Fruit fly (Drosophila melanogaster) whole organism, embryonic: ENCODE measurements around the gene Nrx-IV.

Experiments
- Asciz ChIP-seq: fragments of 200-800 bp; sonication (Bioruptor generic); optimal IDR thresholded peaks from 2 replicates; lab custom pipeline; 2017; ENCODE audit warnings: missing biosample characterization, mild to moderate bottlenecking, missing genetic modification characterization, missing genetic modification reagents
- Atf-2 ChIP-seq: fragments of 200-800 bp; sonication (Bioruptor generic); optimal IDR thresholded peaks from 2 replicates; lab custom pipeline; 2016; ENCODE audit warnings: missing biosample characterization, missing genetic modification characterization
- CG18476 ChIP-seq: fragments of 200-800 bp; sonication (Bioruptor generic); optimal IDR thresholded peaks from 2 replicates; lab custom pipeline; 2016; ENCODE audit warnings: missing biosample characterization, mild to moderate bottlenecking, missing genetic modification characterization
- Dfd ChIP-seq, 2 experiments: fragments of >200 bp; optimal IDR thresholded peaks; 2 replicates each; lab custom pipeline; 2017; ENCODE audit warnings: missing biosample characterization in 2 of 2, missing genetic modification characterization in 2 of 2
- caup ChIP-seq: fragments of 200-800 bp; sonication (Bioruptor generic); optimal IDR thresholded peaks from 3 replicates; lab custom pipeline; 2017; ENCODE audit warnings: missing biosample characterization, mild to moderate bottlenecking, missing genetic modification characterization, moderate library complexity; ENCODE audit not compliant: severe bottlenecking
- dysf ChIP-seq: fragments of 200-800 bp; sonication (Bioruptor generic); IDR thresholded peaks from 3 replicates; pipeline ENCODE4 v1.3.6; 2022; ENCODE audit warnings: missing biosample characterization, missing genetic modification characterization
- emc ChIP-seq: fragments of 200-800 bp; sonication (Bioruptor generic); optimal IDR thresholded peaks from 2 replicates; lab custom pipeline; 2016; ENCODE audit warnings: missing biosample characterization, missing genetic modification characterization
- fd64A ChIP-seq: fragments of 200-800 bp; sonication (Bioruptor generic); optimal IDR thresholded peaks from 3 replicates; lab custom pipeline; 2018; ENCODE audit warnings: missing biosample characterization, mild to moderate bottlenecking, missing genetic modification characterization
- gcm ChIP-seq: fragments of 200-800 bp; sonication (Bioruptor generic); optimal IDR thresholded peaks from 2 replicates; lab custom pipeline; 2019; ENCODE audit warnings: missing biosample characterization, mild to moderate bottlenecking, missing genetic modification characterization, moderate library complexity
- hbn ChIP-seq: fragments of 200-800 bp; sonication (Bioruptor generic); IDR thresholded peaks from 2 replicates; pipeline ENCODE4 v1.3.6; 2022; ENCODE audit warnings: missing biosample characterization, missing genetic modification characterization; ENCODE audit not compliant: partially characterized antibody
- insv ChIP-seq, 2 experiments: fragments of 200-800 bp; sonication (Bioruptor generic); optimal IDR thresholded peaks; 3 replicates each; lab custom pipeline; 2016 to 2018; ENCODE audit warnings: missing biosample characterization in 2 of 2, missing genetic modification characterization in 2 of 2
- vnd ChIP-seq: fragments of 200-800 bp; sonication (Bioruptor generic); IDR thresholded peaks from 3 replicates; pipeline ENCODE4 v1.3.6; 2022; ENCODE audit warnings: missing biosample characterization, missing genetic modification characterization; ENCODE audit not compliant: partially characterized antibody

DNA sequence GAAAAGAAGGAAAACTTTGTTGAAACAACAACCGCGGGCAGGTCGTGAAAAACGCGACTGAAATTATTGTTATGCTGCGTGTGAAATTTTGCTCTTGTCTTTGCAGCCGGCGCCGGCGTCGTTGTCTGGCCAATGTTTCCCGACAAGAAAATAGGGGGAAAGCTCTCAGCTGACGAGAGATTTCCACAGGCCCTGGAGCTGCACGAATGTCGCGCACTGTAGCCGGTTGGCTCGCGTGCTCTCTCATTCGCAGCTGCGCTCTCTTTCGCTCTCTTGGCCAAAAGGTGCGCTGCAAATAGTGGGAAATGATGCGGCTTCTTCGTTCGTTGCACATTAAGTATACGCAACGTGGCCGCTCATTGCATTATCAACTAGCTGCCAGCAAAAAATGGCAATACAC, 17.4 kb downstream of the Nrx-IV start, which contains the start of gene CG9760:
- TF ChIP-seq hbn (GFP tag; lab: Robert Waterston, UW) (no peak), Atf-2 (GFP tag; lab: Kevin White, UChicago) (no peak), caup (no peak), gcm (GFP tag; lab: Kevin White, UChicago) (no peak), CG18476 (GFP tag; lab: Kevin White, UChicago) (no peak), fd64A (no peak), dysf (GFP tag; lab: Robert Waterston, UW) (peak; percentile 56; the same call in 2 of the 3 replicates), Asciz (no peak), Dfd (GFP tag; optimal IDR thresholded peaks at IDR 0.05; lab: Kevin White, UChicago) (no peak), emc (GFP tag; lab: Kevin White, UChicago) (no peak), vnd (GFP tag; lab: Robert Waterston, UW) (no peak), insv (GFP tag; optimal IDR thresholded peaks at IDR 0.05; lab: Kevin White, UChicago) (no peak)
